Worm (Caenorhabditis elegans) whole organism, midembryonic: Measurements from ENCODE around the gene H12D21.9.

Source experiments
- T22C8.4 ChIP-seq: fragments of 200-800 bp; sonication (Bioruptor generic); IDR thresholded peaks from 2 replicates; pipeline ENCODE4 v1.3.6; 2022; ENCODE audit warnings: missing genetic modification characterization, missing compliant biosample characterization
- cog-1 ChIP-seq: sonication (generic microtip); optimal IDR thresholded peaks from 2 replicates; lab custom pipeline; 2016; ENCODE audit warnings: missing genetic modification characterization, missing compliant biosample characterization
- flt-1 ChIP-seq: fragments of 200-800 bp; sonication (Bioruptor generic); IDR thresholded peaks from 2 replicates; pipeline ENCODE4 v1.3.6; 2022; ENCODE audit warnings: missing genetic modification characterization, missing compliant biosample characterization
- klf-2 ChIP-seq: fragments of 200-800 bp; sonication (Bioruptor generic); conservative IDR thresholded peaks from 2 replicates; pipeline ENCODE4 v1.3.6; 2022; ENCODE audit warnings: missing genetic modification reagents, missing genetic modification characterization, missing compliant biosample characterization
- med-1 ChIP-seq: sonication (generic microtip); optimal IDR thresholded peaks from 2 replicates; lab custom pipeline; 2017; ENCODE audit warnings: missing genetic modification characterization, mild to moderate bottlenecking, missing compliant biosample characterization, antibody characterized with exemption, missing genetic modification reagents; ENCODE audit not compliant: insufficient read depth
- ref-1 ChIP-seq: fragments of 200-800 bp; sonication (Bioruptor generic); conservative IDR thresholded peaks from 2 replicates; pipeline ENCODE4 v1.3.6; 2022; ENCODE audit warnings: missing genetic modification reagents, missing genetic modification characterization, missing compliant biosample characterization
- ztf-23 ChIP-seq: fragments of 200-800 bp; sonication (Bioruptor generic); IDR thresholded peaks from 2 replicates; pipeline ENCODE4 v1.3.6; 2022; ENCODE audit warnings: missing genetic modification reagents, missing genetic modification characterization, missing compliant biosample characterization

- TF ChIP-seq flt-1 (GFP tag; lab: Robert Waterston, UW) (no peak), med-1 (no peak), cog-1 (tag; lab: Kevin White, UChicago) (no peak), T22C8.4 (GFP tag; lab: Robert Waterston, UW) (no peak), ref-1 (GFP tag; lab: Robert Waterston, UW) (no peak), ztf-23 (no peak), klf-2 (GFP tag; lab: Robert Waterston, UW) (no peak)
These were observed 33.6 kb upstream of the H12D21.9 start for ce11 chrV:14942898-14943297.
